Fruit fly (Drosophila melanogaster) whole organism, adult: ENCODE data around the gene CG46059.

Experiments
- CG12768 ChIP-seq: fragments of 200-800 bp; sonication (Bioruptor generic); optimal IDR thresholded peaks from 2 replicates; lab custom pipeline; 2017; ENCODE audit warnings: missing biosample characterization, missing genetic modification characterization, mild to moderate bottlenecking, moderate library complexity, missing genetic modification reagents
- CG14711 ChIP-seq: fragments of 200-800 bp; sonication (Bioruptor generic); optimal IDR thresholded peaks from 2 replicates; lab custom pipeline; 2018; ENCODE audit warnings: missing biosample characterization, mild to moderate bottlenecking, missing genetic modification characterization, moderate library complexity
- Hr96 ChIP-seq: fragments of 200-800 bp; sonication (Bioruptor generic); optimal IDR thresholded peaks from 2 replicates; lab custom pipeline; 2016; ENCODE audit warnings: missing biosample characterization, missing genetic modification characterization
- cnc ChIP-seq, 2 experiments: fragments of >200 bp; optimal IDR thresholded peaks; 2 replicates each; lab custom pipeline; 2017
- kay ChIP-seq: fragments of 200-800 bp; sonication (Bioruptor generic); peaks from one replicate; lab custom pipeline; 2016; ENCODE audit warnings: missing biosample characterization, missing genetic modification characterization, borderline replicate concordance
- ovo ChIP-seq: fragments of 200-800 bp; sonication (Bioruptor generic); optimal IDR thresholded peaks from 2 replicates; lab custom pipeline; 2016; ENCODE audit warnings: missing biosample characterization, missing genetic modification characterization
- pad ChIP-seq: fragments of 200-800 bp; sonication (Bioruptor generic); optimal IDR thresholded peaks from 3 replicates; lab custom pipeline; 2017; ENCODE audit warnings: missing biosample characterization, missing genetic modification characterization, mild to moderate bottlenecking, moderate library complexity, missing genetic modification reagents
- tj ChIP-seq: fragments of 200-800 bp; sonication (Bioruptor generic); optimal IDR thresholded peaks from 3 replicates; lab custom pipeline; 2017; ENCODE audit warnings: missing biosample characterization, mild to moderate bottlenecking, missing genetic modification characterization, moderate library complexity
- toe ChIP-seq: fragments of 200-800 bp; sonication (Bioruptor generic); optimal IDR thresholded peaks from 2 replicates; lab custom pipeline; 2016; ENCODE audit warnings: missing biosample characterization, missing genetic modification characterization

DNA sequence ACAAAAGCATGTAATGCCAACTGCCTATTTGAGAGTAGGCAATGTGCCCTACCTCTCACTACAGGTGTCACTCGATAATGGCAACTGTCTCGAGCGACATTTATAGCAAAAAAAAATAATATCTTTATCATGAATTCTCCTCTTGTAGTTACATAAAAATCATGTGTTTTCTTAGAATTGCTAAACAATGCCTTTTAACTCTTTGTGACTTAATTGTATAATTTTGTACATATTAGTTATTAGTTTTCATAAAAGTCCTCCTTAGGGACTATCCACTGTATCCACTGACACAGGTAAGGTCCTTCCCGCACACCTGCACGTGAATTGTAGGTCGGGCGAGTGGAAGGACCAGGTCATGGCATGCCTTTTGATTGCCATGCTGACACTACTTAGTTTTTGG, 25.3 kb upstream of the CG46059 start:
- no peak for TF ChIP-seq cnc (optimal IDR thresholded peaks at IDR 0.05; lab: Kevin White, UChicago)
- TF ChIP-seq kay (GFP tag; lab: Kevin White, UChicago) = no peak
- TF ChIP-seq CG12768 = no peak
- TF ChIP-seq pad (GFP tag; lab: Kevin White, UChicago) = no peak
- TF ChIP-seq CG14711 (tag; lab: Kevin White, UChicago) = no peak
- TF ChIP-seq ovo (GFP tag; lab: Kevin White, UChicago) = no peak
- TF ChIP-seq Hr96 (GFP tag; lab: Kevin White, UChicago) = no peak
- no peak for TF ChIP-seq tj
- no peak for TF ChIP-seq toe (GFP tag; lab: Kevin White, UChicago)
